Comparison of ENCODE assay signal across 1 fruit fly cellular context in the genomic region with DNA sequence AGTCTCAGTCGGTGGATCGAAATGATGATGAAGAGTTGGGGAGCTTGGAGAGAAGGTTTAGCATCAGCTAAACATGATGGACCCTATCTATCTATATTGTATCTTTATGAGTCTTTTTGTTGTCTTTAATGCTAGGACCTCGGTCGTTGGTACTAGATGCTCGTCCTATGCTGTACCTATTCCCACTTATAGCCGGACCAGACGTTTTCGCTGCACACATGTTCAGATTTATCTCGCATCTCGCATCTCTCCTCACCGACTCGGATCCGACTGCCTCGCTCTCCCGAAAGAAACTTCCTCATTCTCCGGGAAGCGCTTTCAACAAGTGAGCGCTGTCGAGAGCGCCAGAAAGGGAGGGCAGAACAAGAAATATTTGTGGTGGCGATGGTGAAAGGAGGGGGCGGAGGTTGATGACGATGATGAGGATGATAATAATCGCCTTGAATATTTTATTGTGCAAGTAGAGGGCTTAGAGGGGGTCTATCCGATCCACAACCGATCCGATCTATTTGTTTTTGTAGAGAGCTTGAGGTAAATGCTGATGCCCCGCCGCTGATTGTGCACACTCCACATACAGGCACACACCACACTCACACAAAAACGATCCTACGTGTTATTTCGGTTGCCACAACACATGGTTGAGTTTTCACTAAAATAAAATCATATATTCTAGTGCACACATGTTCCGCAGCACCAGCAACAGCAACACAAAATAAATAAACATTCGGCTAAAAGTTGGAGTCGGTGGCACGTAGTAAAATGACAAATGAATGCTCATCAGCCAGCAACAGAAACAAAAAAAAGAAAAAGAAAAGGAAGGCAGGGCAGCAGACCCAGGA.
A peak's percentile ranks its signal among the peaks of the same experiment; 100 is the strongest.
TF ChIP-seq lines count a peak whose summit lies in the region.

No protein-coding gene starts in this region.

TF ChIP-seq in whole organism, embryonic, 481 proteins besides CTCF, POLR2A, EP300 and RAD21 (continued from another document and continues in another):
- no peak for TF ChIP-seq HLH3B (GFP tag; IDR thresholded peaks at IDR 0.05; lab: Robert Waterston, UW)
- no peak for TF ChIP-seq CG31441 (GFP tag; IDR thresholded peaks at IDR 0.05; lab: Robert Waterston, UW)
- no peak for TF ChIP-seq so (GFP tag; IDR thresholded peaks at IDR 0.05; lab: Robert Waterston, UW)
- no peak for TF ChIP-seq pum (GFP tag; optimal IDR thresholded peaks at IDR 0.05; lab: Kevin White, UChicago)
- TF ChIP-seq Lim3 (GFP tag; IDR thresholded peaks at IDR 0.05; lab: Robert Waterston, UW): no peak
- no peak for TF ChIP-seq Nf-YC (tag; optimal IDR thresholded peaks at IDR 0.05; lab: Kevin White, UChicago)
- no peak for TF ChIP-seq schlank (tag; optimal IDR thresholded peaks at IDR 0.05; lab: Kevin White, UChicago)
- TF ChIP-seq GATAe (GFP tag; conservative IDR thresholded peaks at IDR 0.05; lab: Robert Waterston, UW): no peak
- no peak for TF ChIP-seq CG16813 (GFP tag; IDR thresholded peaks at IDR 0.05; lab: Robert Waterston, UW; ENCODE audit: partially characterized antibody)
- TF ChIP-seq CG7556 (GFP tag; optimal IDR thresholded peaks at IDR 0.05; lab: Kevin White, UChicago): no peak
- no peak for TF ChIP-seq CG31224 (GFP tag; IDR thresholded peaks at IDR 0.05; lab: Robert Waterston, UW)
- no peak for TF ChIP-seq CG2889 (GFP tag; IDR thresholded peaks at IDR 0.05; lab: Robert Waterston, UW)
- peak; percentile 23 for TF ChIP-seq pnt (GFP tag; optimal IDR thresholded peaks at IDR 0.05; lab: Kevin White, UChicago)
- no peak for TF ChIP-seq inv (GFP tag; IDR thresholded peaks at IDR 0.05; lab: Robert Waterston, UW; ENCODE audit: partially characterized antibody)
- no peak for TF ChIP-seq Abd-B (GFP tag; optimal IDR thresholded peaks at IDR 0.05; lab: Kevin White, UChicago)
- TF ChIP-seq row (GFP tag; IDR thresholded peaks at IDR 0.05; lab: Robert Waterston, UW): no peak
- no peak for TF ChIP-seq prd (optimal IDR thresholded peaks at IDR 0.05; lab: Kevin White, UChicago)
- peak; percentile 13; the same call in 1 of the 3 replicates for TF ChIP-seq prd (GFP tag; IDR thresholded peaks at IDR 0.05; lab: Robert Waterston, UW)
- peak; percentile 20 for TF ChIP-seq CG12391 (tag; optimal IDR thresholded peaks at IDR 0.05; lab: Kevin White, UChicago)
- TF ChIP-seq lab (GFP tag; optimal IDR thresholded peaks at IDR 0.05; lab: Kevin White, UChicago): no peak
- TF ChIP-seq D (optimal IDR thresholded peaks at IDR 0.05; lab: Kevin White, UChicago): no peak
- no peak for TF ChIP-seq D (GFP tag; optimal IDR thresholded peaks at IDR 0.05; lab: Kevin White, UChicago)
- 0 out of 2 replicates have a peak, but pooled peaks have one; percentile 21 for TF ChIP-seq ranshi (GFP tag; IDR thresholded peaks at IDR 0.05; lab: Robert Waterston, UW)
- TF ChIP-seq MESR4 (GFP tag; optimal IDR thresholded peaks at IDR 0.05; lab: Kevin White, UChicago): no peak
- TF ChIP-seq CG3163 (GFP tag; optimal IDR thresholded peaks at IDR 0.05; lab: Kevin White, UChicago): no peak
- TF ChIP-seq tx (GFP tag; optimal IDR thresholded peaks at IDR 0.05; lab: Kevin White, UChicago): no peak
- TF ChIP-seq Atf-2 (GFP tag; optimal IDR thresholded peaks at IDR 0.05; lab: Kevin White, UChicago): no peak
- no peak for TF ChIP-seq CG2875 (GFP tag; optimal IDR thresholded peaks at IDR 0.05; lab: Kevin White, UChicago)
- TF ChIP-seq Ravus (GFP tag; IDR thresholded peaks at IDR 0.05; lab: Robert Waterston, UW): no peak
- no peak for TF ChIP-seq Kr (GFP tag; optimal IDR thresholded peaks at IDR 0.05; lab: Kevin White, UChicago)
- TF ChIP-seq Dad (GFP tag; optimal IDR thresholded peaks at IDR 0.05; lab: Kevin White, UChicago): no peak
- no peak for TF ChIP-seq chif (GFP tag; optimal IDR thresholded peaks at IDR 0.05; lab: Kevin White, UChicago)
- no peak for TF ChIP-seq fru (optimal IDR thresholded peaks at IDR 0.05; lab: Kevin White, UChicago)
- TF ChIP-seq Hr78 (GFP tag; optimal IDR thresholded peaks at IDR 0.05; lab: Kevin White, UChicago): no peak
- no peak for TF ChIP-seq CG12236 (GFP tag; optimal IDR thresholded peaks at IDR 0.05; lab: Kevin White, UChicago)
- no peak for TF ChIP-seq NFAT (GFP tag; IDR thresholded peaks at IDR 0.05; lab: Robert Waterston, UW)
- no peak for TF ChIP-seq ase (GFP tag; IDR thresholded peaks at IDR 0.05; lab: Robert Waterston, UW)
- peak; percentile 6 for TF ChIP-seq jumu (GFP tag; optimal IDR thresholded peaks at IDR 0.05; lab: Kevin White, UChicago)
- TF ChIP-seq Camta (GFP tag; optimal IDR thresholded peaks at IDR 0.05; lab: Kevin White, UChicago): peak; percentile 8
- no peak for TF ChIP-seq CG16779 (GFP tag; IDR thresholded peaks at IDR 0.05; lab: Robert Waterston, UW)
- TF ChIP-seq HHEX (GFP tag; optimal IDR thresholded peaks at IDR 0.05; lab: Kevin White, UChicago): no peak
- TF ChIP-seq Fer3 (tag; optimal IDR thresholded peaks at IDR 0.05; lab: Kevin White, UChicago): no peak
- no peak for TF ChIP-seq Hsf (GFP tag; optimal IDR thresholded peaks at IDR 0.05; lab: Kevin White, UChicago)
- no peak for TF ChIP-seq sna (GFP tag; IDR thresholded peaks at IDR 0.05; lab: Robert Waterston, UW; ENCODE audit: partially characterized antibody)
- no peak for TF ChIP-seq tgo (GFP tag; IDR thresholded peaks at IDR 0.05; lab: Robert Waterston, UW)
- TF ChIP-seq sima (GFP tag; optimal IDR thresholded peaks at IDR 0.05; lab: Kevin White, UChicago): no peak
- no peak for TF ChIP-seq CG17328 (GFP tag; IDR thresholded peaks at IDR 0.05; lab: Robert Waterston, UW)
- no peak for TF ChIP-seq dpn (GFP tag; optimal IDR thresholded peaks at IDR 0.05; lab: Kevin White, UChicago)
- TF ChIP-seq cato (GFP tag; optimal IDR thresholded peaks at IDR 0.05; lab: Kevin White, UChicago; ENCODE audit: borderline replicate concordance): no peak
- no peak for TF ChIP-seq CG7987 (GFP tag; optimal IDR thresholded peaks at IDR 0.05; lab: Kevin White, UChicago)
- TF ChIP-seq Elba2 (GFP tag; optimal IDR thresholded peaks at IDR 0.05; lab: Kevin White, UChicago): no peak
- no peak for TF ChIP-seq CG17612 (GFP tag; IDR thresholded peaks at IDR 0.05; lab: Robert Waterston, UW)
- 0 out of 2 replicates have a peak, but pooled peaks have one; percentile 12 for TF ChIP-seq E2f1 (GFP tag; IDR thresholded peaks at IDR 0.05; lab: Robert Waterston, UW)
- TF ChIP-seq Xbp1 (GFP tag; optimal IDR thresholded peaks at IDR 0.05; lab: Kevin White, UChicago): peak; percentile 33
- peak; percentile 33; the same call in 1 of the 3 replicates for TF ChIP-seq sr (GFP tag; IDR thresholded peaks at IDR 0.05; lab: Robert Waterston, UW)
- no peak for TF ChIP-seq CG15269 (tag; optimal IDR thresholded peaks at IDR 0.05; lab: Kevin White, UChicago)
- no peak for TF ChIP-seq Atf3 (GFP tag; optimal IDR thresholded peaks at IDR 0.05; lab: Kevin White, UChicago)
- no peak for TF ChIP-seq CG13775 (GFP tag; optimal IDR thresholded peaks at IDR 0.05; lab: Kevin White, UChicago)
- peak; percentile 6; the same call in 1 of the 2 replicates for TF ChIP-seq vvl (GFP tag; IDR thresholded peaks at IDR 0.05; lab: Robert Waterston, UW)
- peak; percentile 75 for TF ChIP-seq kah (GFP tag; optimal IDR thresholded peaks at IDR 0.05; lab: Kevin White, UChicago)
- no peak for TF ChIP-seq CG17802 (tag; optimal IDR thresholded peaks at IDR 0.05; lab: Kevin White, UChicago)
- TF ChIP-seq wek (GFP tag; optimal IDR thresholded peaks at IDR 0.05; lab: Kevin White, UChicago): no peak
- TF ChIP-seq CG4707 (GFP tag; optimal IDR thresholded peaks at IDR 0.05; lab: Kevin White, UChicago): peak; percentile 5
- TF ChIP-seq Mad (GFP tag; optimal IDR thresholded peaks at IDR 0.05; lab: Kevin White, UChicago): no peak
- no peak for TF ChIP-seq Fer1 (GFP tag; optimal IDR thresholded peaks at IDR 0.05; lab: Kevin White, UChicago)
- no peak for TF ChIP-seq repo (GFP tag; optimal IDR thresholded peaks at IDR 0.05; lab: Kevin White, UChicago)
- TF ChIP-seq Taf1 (GFP tag; IDR thresholded peaks at IDR 0.05; lab: Robert Waterston, UW): 0 out of 2 replicates have a peak, but pooled peaks have one; percentile 5
- no peak for TF ChIP-seq Oaz (GFP tag; IDR thresholded peaks at IDR 0.05; lab: Robert Waterston, UW)
- TF ChIP-seq zfh2 (GFP tag; optimal IDR thresholded peaks at IDR 0.05; lab: Kevin White, UChicago): no peak
- no peak for TF ChIP-seq zfh1 (GFP tag; IDR thresholded peaks at IDR 0.05; lab: Robert Waterston, UW)
- TF ChIP-seq Dip2 (GFP tag; IDR thresholded peaks at IDR 0.05; lab: Robert Waterston, UW): no peak
- TF ChIP-seq Hmx (GFP tag; optimal IDR thresholded peaks at IDR 0.05; lab: Kevin White, UChicago): no peak
- TF ChIP-seq sob (GFP tag; IDR thresholded peaks at IDR 0.05; lab: Robert Waterston, UW): no peak
- no peak for TF ChIP-seq Bgb (GFP tag; IDR thresholded peaks at IDR 0.05; lab: Robert Waterston, UW; ENCODE audit: partially characterized antibody)
- TF ChIP-seq toy (GFP tag; IDR thresholded peaks at IDR 0.05; lab: Robert Waterston, UW): no peak
- TF ChIP-seq CG1024 (GFP tag; IDR thresholded peaks at IDR 0.05; lab: Robert Waterston, UW): no peak
- TF ChIP-seq fd96Cb (tag; optimal IDR thresholded peaks at IDR 0.05; lab: Kevin White, UChicago): peak; percentile 5
- TF ChIP-seq dmrt11E (tag; optimal IDR thresholded peaks at IDR 0.05; lab: Kevin White, UChicago): peak; percentile 7
- no peak for TF ChIP-seq CG12942 (GFP tag; optimal IDR thresholded peaks at IDR 0.05; lab: Kevin White, UChicago)
- no peak for TF ChIP-seq CG12155 (GFP tag; optimal IDR thresholded peaks at IDR 0.05; lab: Kevin White, UChicago)
- no peak for TF ChIP-seq tup (GFP tag; optimal IDR thresholded peaks at IDR 0.05; lab: Kevin White, UChicago)
- TF ChIP-seq eve (GFP tag; optimal IDR thresholded peaks at IDR 0.05; lab: Kevin White, UChicago): no peak
- no peak for TF ChIP-seq Sry-β (GFP tag; optimal IDR thresholded peaks at IDR 0.05; lab: Kevin White, UChicago)
- no peak for TF ChIP-seq Poxn (GFP tag; IDR thresholded peaks at IDR 0.05; lab: Robert Waterston, UW)
- no peak for TF ChIP-seq zf30C (GFP tag; optimal IDR thresholded peaks at IDR 0.05; lab: Kevin White, UChicago)
- no peak for TF ChIP-seq p53 (GFP tag; optimal IDR thresholded peaks at IDR 0.05; lab: Kevin White, UChicago)
- no peak for TF ChIP-seq ATbp (GFP tag; optimal IDR thresholded peaks at IDR 0.05; lab: Kevin White, UChicago)
- no peak for TF ChIP-seq CoRest (tag; optimal IDR thresholded peaks at IDR 0.05; lab: Kevin White, UChicago)
- TF ChIP-seq CG1233 (GFP tag; optimal IDR thresholded peaks at IDR 0.05; lab: Kevin White, UChicago): peak; percentile 23
- TF ChIP-seq ab (GFP tag; optimal IDR thresholded peaks at IDR 0.05; lab: Kevin White, UChicago): no peak
- no peak for TF ChIP-seq pho (GFP tag; optimal IDR thresholded peaks at IDR 0.05; lab: Kevin White, UChicago)
- TF ChIP-seq Antp (GFP tag; optimal IDR thresholded peaks at IDR 0.05; lab: Kevin White, UChicago): no peak
- TF ChIP-seq Fer2 (tag; optimal IDR thresholded peaks at IDR 0.05; lab: Kevin White, UChicago): no peak
- no peak for TF ChIP-seq fd64A (GFP tag; optimal IDR thresholded peaks at IDR 0.05; lab: Kevin White, UChicago)
- 0 out of 4 replicates have a peak, but pooled peaks have one; percentile 14 for TF ChIP-seq chinmo (GFP tag; IDR thresholded peaks at IDR 0.05; lab: Robert Waterston, UW; ENCODE audit: partially characterized antibody)
- TF ChIP-seq CG6854 (GFP tag; optimal IDR thresholded peaks at IDR 0.05; lab: Kevin White, UChicago): no peak
- no peak for TF ChIP-seq TFAM (GFP tag; optimal IDR thresholded peaks at IDR 0.05; lab: Kevin White, UChicago)
- TF ChIP-seq tin (GFP tag; optimal IDR thresholded peaks at IDR 0.05; lab: Kevin White, UChicago): no peak
- no peak for TF ChIP-seq B-H2 (GFP tag; optimal IDR thresholded peaks at IDR 0.05; lab: Kevin White, UChicago)
- TF ChIP-seq lmd (GFP tag; IDR thresholded peaks at IDR 0.05; lab: Robert Waterston, UW): no peak
- no peak for TF ChIP-seq onecut (GFP tag; IDR thresholded peaks at IDR 0.05; lab: Robert Waterston, UW)
- TF ChIP-seq HmgD (GFP tag; optimal IDR thresholded peaks at IDR 0.05; lab: Kevin White, UChicago): no peak
- TF ChIP-seq CG7963 (GFP tag; IDR thresholded peaks at IDR 0.05; lab: Robert Waterston, UW; ENCODE audit: partially characterized antibody): no peak
- TF ChIP-seq grn (GFP tag; optimal IDR thresholded peaks at IDR 0.05; lab: Kevin White, UChicago): peak; percentile 86
- TF ChIP-seq ewg (GFP tag; optimal IDR thresholded peaks at IDR 0.05; lab: Kevin White, UChicago): no peak
- TF ChIP-seq org-1 (GFP tag; optimal IDR thresholded peaks at IDR 0.05; lab: Kevin White, UChicago): no peak
- TF ChIP-seq dmrt99B (tag; optimal IDR thresholded peaks at IDR 0.05; lab: Kevin White, UChicago): peak; percentile 6
- TF ChIP-seq gsb (GFP tag; IDR thresholded peaks at IDR 0.05; lab: Robert Waterston, UW): no peak
- TF ChIP-seq kay (GFP tag; optimal IDR thresholded peaks at IDR 0.05; lab: Kevin White, UChicago): no peak
- TF ChIP-seq CG32772 (GFP tag; IDR thresholded peaks at IDR 0.05; lab: Robert Waterston, UW): peak; percentile 16; the same call in 1 of the 2 replicates
- TF ChIP-seq CG4820 (GFP tag; optimal IDR thresholded peaks at IDR 0.05; lab: Kevin White, UChicago): no peak
- TF ChIP-seq CG11085 (GFP tag; IDR thresholded peaks at IDR 0.05; lab: Robert Waterston, UW): no peak
- TF ChIP-seq CG2129 (GFP tag; IDR thresholded peaks at IDR 0.05; lab: Robert Waterston, UW; ENCODE audit: partially characterized antibody): no peak
- peak; percentile 60 for TF ChIP-seq sd (tag; optimal IDR thresholded peaks at IDR 0.05; lab: Kevin White, UChicago)
- TF ChIP-seq CG2116 (GFP tag; optimal IDR thresholded peaks at IDR 0.05; lab: Kevin White, UChicago): no peak
- TF ChIP-seq CG9437 (GFP tag; optimal IDR thresholded peaks at IDR 0.05; lab: Kevin White, UChicago): no peak
- TF ChIP-seq kni (GFP tag; optimal IDR thresholded peaks at IDR 0.05; lab: Kevin White, UChicago): no peak
- no peak for TF ChIP-seq CHES-1-like (GFP tag; optimal IDR thresholded peaks at IDR 0.05; lab: Kevin White, UChicago)
- no peak for TF ChIP-seq z (GFP tag; IDR thresholded peaks at IDR 0.05; lab: Robert Waterston, UW)
- no peak for TF ChIP-seq sens (GFP tag; lab: Kevin White, UChicago)
- TF ChIP-seq bbx (GFP tag; IDR thresholded peaks at IDR 0.05; lab: Robert Waterston, UW; ENCODE audit: partially characterized antibody): no peak
- no peak for TF ChIP-seq CG15011 (GFP tag; optimal IDR thresholded peaks at IDR 0.05; lab: Kevin White, UChicago)
- TF ChIP-seq CG18262 (tag; optimal IDR thresholded peaks at IDR 0.05; lab: Kevin White, UChicago): peak; percentile 22
- no peak for TF ChIP-seq CG18476 (GFP tag; optimal IDR thresholded peaks at IDR 0.05; lab: Kevin White, UChicago)
- no peak for TF ChIP-seq CG10431 (GFP tag; optimal IDR thresholded peaks at IDR 0.05; lab: Kevin White, UChicago)
- TF ChIP-seq nmo (GFP tag; optimal IDR thresholded peaks at IDR 0.05; lab: Kevin White, UChicago): no peak
- TF ChIP-seq phol (tag; optimal IDR thresholded peaks at IDR 0.05; lab: Kevin White, UChicago): peak; percentile 41
